Worm (Caenorhabditis elegans) whole organism, L4 larva: ENCODE results near the gene R04B5.5.

Source experiments
- ama-1 ChIP-seq: fragments of 150-350 bp; optimal IDR thresholded peaks from 2 replicates; lab custom pipeline; 2014; ENCODE audit warnings: inconsistent platforms, mixed read lengths
- attf-4 ChIP-seq: sonication (generic microtip); optimal IDR thresholded peaks from 3 replicates; lab custom pipeline; 2017; ENCODE audit warnings: missing biosample characterization, missing genetic modification characterization
- dve-1 ChIP-seq: sonication (generic microtip); optimal IDR thresholded peaks from 2 replicates; lab custom pipeline; 2017; ENCODE audit warnings: antibody characterized with exemption, mild to moderate bottlenecking, missing genetic modification characterization, missing compliant biosample characterization; ENCODE audit not compliant: insufficient read depth
- egl-43 ChIP-seq: fragments of 200-800 bp; sonication (Bioruptor generic); IDR thresholded peaks from 2 replicates; pipeline ENCODE4 v1.3.6; 2022; ENCODE audit warnings: missing genetic modification reagents, missing genetic modification characterization, missing compliant biosample characterization
- lin-15B ChIP-seq: fragments of 150-350 bp; sonication (generic microtip); optimal IDR thresholded peaks from 3 replicates; lab custom pipeline; 2014; ENCODE audit warnings: missing biosample characterization, missing genetic modification characterization
- nhr-102 ChIP-seq: sonication (generic microtip); optimal IDR thresholded peaks from 2 replicates; lab custom pipeline; 2016; ENCODE audit warnings: mild to moderate bottlenecking, missing genetic modification characterization, moderate library complexity, missing compliant biosample characterization
- rbr-2 ChIP-seq: sonication (generic microtip); optimal IDR thresholded peaks from 2 replicates; lab custom pipeline; 2016; ENCODE audit warnings: missing genotype, missing genetic modification characterization, missing compliant biosample characterization
- snpc-4 ChIP-seq: fragments of 150-350 bp; optimal IDR thresholded peaks from 2 replicates; lab custom pipeline; 2014; ENCODE audit warnings: missing biosample characterization, missing genetic modification characterization

DNA sequence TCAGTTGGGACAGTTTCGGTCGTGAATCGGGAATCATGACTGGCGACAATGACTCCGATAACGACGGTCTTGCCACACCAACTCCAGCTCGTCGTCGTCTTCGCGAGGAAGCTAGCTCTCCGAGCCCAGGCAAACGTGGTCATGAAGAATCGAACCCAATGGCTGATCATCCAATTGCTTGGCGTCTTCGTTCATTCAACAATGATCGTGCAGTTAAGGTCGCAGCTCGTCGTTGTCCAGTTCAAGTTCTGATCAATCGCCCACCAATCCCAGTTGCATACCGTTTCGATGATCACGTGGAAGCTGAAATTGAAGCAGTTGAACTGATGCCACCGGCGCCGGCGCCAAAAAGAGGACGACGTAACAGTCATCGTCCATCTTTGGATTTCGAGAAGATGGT, 40.1 kb upstream of the R04B5.5 start:
- TF ChIP-seq ama-1 (lab: Kevin White, UChicago) (no peak), dve-1 (tag; lab: Kevin White, UChicago) (no peak), egl-43 (GFP tag; lab: Robert Waterston, UW) (peak; percentile 22; the same call in 1 of the 2 replicates), nhr-102 (tag; lab: Kevin White, UChicago) (no peak), snpc-4 (no peak), rbr-2 (no peak), lin-15B (tag; lab: Kevin White, UChicago) (no peak), attf-4 (tag; lab: Kevin White, UChicago) (no peak)
